Fruit fly (Drosophila melanogaster): ENCODE measurements around the gene TyrR.

Gene TyrR

DNA sequence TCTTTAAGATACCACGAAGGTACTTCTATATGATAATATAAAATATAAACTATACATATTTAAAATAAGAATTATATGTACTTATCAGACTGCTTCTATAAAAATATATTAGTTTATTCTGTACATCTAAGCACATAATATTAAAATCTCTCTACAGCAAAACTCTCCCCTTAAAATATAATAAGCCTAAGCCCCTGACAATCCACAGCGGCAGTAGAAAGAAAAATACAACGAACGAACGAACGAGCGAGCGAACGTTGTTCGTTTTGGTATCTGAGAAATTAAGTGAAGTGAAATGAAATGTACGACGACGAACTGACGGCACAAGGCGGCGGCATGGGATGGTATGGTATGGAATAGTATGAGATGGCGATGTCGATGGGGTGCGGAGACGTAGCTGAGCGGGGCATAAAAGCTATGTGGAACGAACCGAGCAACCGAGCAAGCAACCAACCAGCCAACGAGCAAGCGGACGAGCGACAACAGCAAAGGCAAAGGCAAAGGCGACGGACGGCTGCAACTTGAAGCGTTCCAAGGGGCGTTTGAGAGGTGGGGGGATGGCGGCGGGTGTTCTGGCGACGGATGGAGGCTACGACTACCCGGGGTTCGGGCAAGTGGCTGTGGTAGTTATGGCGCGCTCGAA is 62.4 kb downstream of the TyrR start (continued):
- TF ChIP-seq Hsf (GFP tag; optimal IDR thresholded peaks at IDR 0.05) = peak; percentile 85
- peak; percentile 96 for TF ChIP-seq CG2120 (GFP tag; optimal IDR thresholded peaks at IDR 0.05)
- peak; percentile 57 for TF ChIP-seq CG4854 (GFP tag; optimal IDR thresholded peaks at IDR 0.05)
- TF ChIP-seq trem (tag; optimal IDR thresholded peaks at IDR 0.05) = peak; percentile 96
- peak; percentile 98 for TF ChIP-seq CG6689 (GFP tag; IDR thresholded peaks at IDR 0.05)
- TF ChIP-seq CG30403 (GFP tag; optimal IDR thresholded peaks at IDR 0.05) = peak; percentile 98
- TF ChIP-seq Hr78 (GFP tag; optimal IDR thresholded peaks at IDR 0.05) = peak in 1 of 2 experiments; percentile 95
- TF ChIP-seq tup (GFP tag; optimal IDR thresholded peaks at IDR 0.05) = peak; percentile 90
- peak; percentile 98 for TF ChIP-seq salm (tag; optimal IDR thresholded peaks at IDR 0.05)
- peak; percentile 98 for TF ChIP-seq CG14441 (GFP tag; IDR thresholded peaks at IDR 0.05)
- TF ChIP-seq Ssrp (tag; optimal IDR thresholded peaks at IDR 0.05) = peak; percentile 99
- TF ChIP-seq ab (GFP tag; optimal IDR thresholded peaks at IDR 0.05) = peak; percentile 43
- TF ChIP-seq Dbx (GFP tag; IDR thresholded peaks at IDR 0.05) = peak; percentile 99
- no peak for TF ChIP-seq HLHmδ (GFP tag; optimal IDR thresholded peaks at IDR 0.05)
- peak; percentile 88 for TF ChIP-seq CG10959 (GFP tag; IDR thresholded peaks at IDR 0.05)
- TF ChIP-seq oc (tag; optimal IDR thresholded peaks at IDR 0.05) = peak; percentile 98
- TF ChIP-seq CG3838 (GFP tag; optimal IDR thresholded peaks at IDR 0.05) = peak; percentile 87
- peak; percentile 88 for TF ChIP-seq CG18011 (GFP tag; optimal IDR thresholded peaks at IDR 0.05)
- peak; percentile 98 for TF ChIP-seq caup (GFP tag; optimal IDR thresholded peaks at IDR 0.05; ENCODE audit: severe bottlenecking)
- peak; percentile 93 for TF ChIP-seq ssp (GFP tag; IDR thresholded peaks at IDR 0.05)
- peak; percentile 97 for TF ChIP-seq phol (tag; optimal IDR thresholded peaks at IDR 0.05)
- TF ChIP-seq Dip2 (GFP tag; IDR thresholded peaks at IDR 0.05) = peak; percentile 73
- TF ChIP-seq CG1832 (GFP tag; optimal IDR thresholded peaks at IDR 0.05) = no peak
- peak; percentile 99 for TF ChIP-seq CG10209 (GFP tag; optimal IDR thresholded peaks at IDR 0.05)
- TF ChIP-seq vvl (GFP tag; IDR thresholded peaks at IDR 0.05) = peak; percentile 99
- TF ChIP-seq gsb-n (tag; optimal IDR thresholded peaks at IDR 0.05) = peak; percentile 99
- TF ChIP-seq CG18619 (GFP tag; optimal IDR thresholded peaks at IDR 0.05) = peak; percentile 99
- TF ChIP-seq CG1233 (GFP tag; optimal IDR thresholded peaks at IDR 0.05) = peak; percentile 97
- peak; percentile 98 for TF ChIP-seq Awh (GFP tag; IDR thresholded peaks at IDR 0.05)
- TF ChIP-seq CG14050 (GFP tag; IDR thresholded peaks at IDR 0.05) = peak; percentile 97
- no peak for TF ChIP-seq Sin3A (optimal IDR thresholded peaks at IDR 0.05)
- peak; percentile 90 for TF ChIP-seq CG11560 (tag; IDR thresholded peaks at IDR 0.05)
- peak; percentile 98 for TF ChIP-seq cwo (GFP tag; optimal IDR thresholded peaks at IDR 0.05)
- TF ChIP-seq Ets97D (GFP tag; optimal IDR thresholded peaks at IDR 0.05) = peak; percentile 62
- TF ChIP-seq CG11695 (GFP tag; IDR thresholded peaks at IDR 0.05) = peak; percentile 99
- TF ChIP-seq CG8281 (tag; optimal IDR thresholded peaks at IDR 0.05) = peak; percentile 93
- peak; percentile 98 for TF ChIP-seq sob (GFP tag; IDR thresholded peaks at IDR 0.05)
- peak; percentile 99 for TF ChIP-seq unpg (GFP tag; optimal IDR thresholded peaks at IDR 0.05)
- peak; percentile 98 for TF ChIP-seq bcd (GFP tag; optimal IDR thresholded peaks at IDR 0.05)
- TF ChIP-seq CG18599 (GFP tag; optimal IDR thresholded peaks at IDR 0.05) = peak; percentile 100
- TF ChIP-seq CG6254 (GFP tag; optimal IDR thresholded peaks at IDR 0.05) = peak; percentile 95
- peak; percentile 90 for TF ChIP-seq CG6654 (GFP tag; optimal IDR thresholded peaks at IDR 0.05)
- TF ChIP-seq CG6272 (GFP tag; IDR thresholded peaks at IDR 0.05) = peak; percentile 98
- peak; percentile 99 for TF ChIP-seq CG2712 (tag; optimal IDR thresholded peaks at IDR 0.05)
- peak; percentile 78 for TF ChIP-seq ac (GFP tag; optimal IDR thresholded peaks at IDR 0.05)
- TF ChIP-seq Hr51 (GFP tag; optimal IDR thresholded peaks at IDR 0.05) = peak; percentile 90 to 99
- TF ChIP-seq vfl (GFP tag; optimal IDR thresholded peaks at IDR 0.05) = peak; percentile 86
- TF ChIP-seq CG1603 (tag; optimal IDR thresholded peaks at IDR 0.05) = no peak
- TF ChIP-seq CkIIα-i1 (GFP tag; IDR thresholded peaks at IDR 0.05) = peak; percentile 69; the same call in 1 of the 2 replicates

Data from whole organism, embryonic.